Worm (Caenorhabditis elegans) whole organism, L3 larva: ENCODE data around the gene ntl-3.

Source experiments
- aly-2 ChIP-seq: fragments of 150-350 bp; optimal IDR thresholded peaks from 2 replicates; lab custom pipeline; 2014; ENCODE audit warnings: missing biosample characterization, missing genetic modification characterization
- ceh-82 ChIP-seq: fragments of 150-350 bp; optimal IDR thresholded peaks from 2 replicates; lab custom pipeline; 2014; ENCODE audit warnings: missing biosample characterization, missing genetic modification characterization
- daf-12 ChIP-seq: fragments of 150-350 bp; optimal IDR thresholded peaks from 2 replicates; lab custom pipeline; 2014; ENCODE audit warnings: missing biosample characterization, missing genetic modification reagents, missing genetic modification characterization
- fkh-10 ChIP-seq: sonication (generic microtip); optimal IDR thresholded peaks from 2 replicates; lab custom pipeline; 2017; ENCODE audit warnings: missing biosample characterization, missing genetic modification reagents, missing genetic modification characterization
- jun-1 ChIP-seq: fragments of 150-350 bp; optimal IDR thresholded peaks from 2 replicates; lab custom pipeline; 2014; ENCODE audit warnings: missing biosample characterization, missing genetic modification reagents, missing genetic modification characterization
- lsy-12 ChIP-seq: sonication (generic microtip); optimal IDR thresholded peaks from 2 replicates; lab custom pipeline; 2016; ENCODE audit warnings: mild to moderate bottlenecking, missing genetic modification characterization, missing compliant biosample characterization
- mdl-1 ChIP-seq: fragments of 150-350 bp; optimal IDR thresholded peaks from 2 replicates; lab custom pipeline; 2014; ENCODE audit warnings: missing biosample characterization, missing genetic modification characterization
- nhr-11 ChIP-seq: fragments of 150-350 bp; optimal IDR thresholded peaks from 2 replicates; lab custom pipeline; 2014; ENCODE audit warnings: missing biosample characterization, missing genetic modification characterization
- nhr-237 ChIP-seq: fragments of 150-350 bp; optimal IDR thresholded peaks from 2 replicates; lab custom pipeline; 2014; ENCODE audit warnings: missing biosample characterization, missing genetic modification characterization
- pha-4 ChIP-seq: fragments of 150-350 bp; optimal IDR thresholded peaks from 2 replicates; lab custom pipeline; 2014; ENCODE audit warnings: missing biosample characterization, missing genetic modification reagents, missing genetic modification characterization
- unc-62 ChIP-seq: fragments of 150-350 bp; sonication (generic microtip); optimal IDR thresholded peaks from 4 replicates; lab custom pipeline; 2014; ENCODE audit warnings: missing biosample characterization, missing genetic modification reagents, missing genetic modification characterization
- ztf-11 ChIP-seq: fragments of 150-350 bp; optimal IDR thresholded peaks from 2 replicates; lab custom pipeline; 2014; ENCODE audit warnings: missing biosample characterization, missing genetic modification characterization
- ztf-4 ChIP-seq: fragments of 150-350 bp; optimal IDR thresholded peaks from 2 replicates; lab custom pipeline; 2014; ENCODE audit warnings: missing biosample characterization, missing genetic modification characterization

DNA sequence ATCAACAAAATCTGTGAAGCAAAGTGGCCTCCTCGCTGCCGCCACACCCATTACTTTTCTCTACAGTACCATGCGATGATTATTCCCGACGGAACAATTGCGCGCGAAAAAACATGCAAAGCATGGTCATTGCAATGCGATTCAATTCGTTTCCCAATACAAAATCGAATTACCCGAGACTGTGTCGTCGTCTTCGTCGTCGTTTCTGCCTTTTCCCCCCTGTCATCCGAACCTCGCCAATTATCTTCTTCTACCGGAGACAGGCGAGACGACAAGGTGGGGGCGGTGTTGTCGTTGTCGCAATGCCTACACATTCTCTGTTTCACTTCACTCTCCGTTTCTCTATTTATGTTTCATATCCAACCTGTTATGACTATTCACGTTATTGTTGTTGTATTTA is 34.4 kb downstream of the ntl-3 start:
- TF ChIP-seq daf-12 (tag; lab: Kevin White, UChicago) (no peak), nhr-11 (no peak), ztf-4 (tag; lab: Kevin White, UChicago) (no peak), unc-62 (GFP tag; lab: Kevin White, UChicago) (no peak), jun-1 (tag; lab: Kevin White, UChicago) (no peak), aly-2 (no peak), ceh-82 (tag; lab: Kevin White, UChicago) (no peak), fkh-10 (no peak), nhr-237 (tag; lab: Kevin White, UChicago) (no peak), pha-4 (tag; lab: Kevin White, UChicago) (no peak), ztf-11 (tag; lab: Kevin White, UChicago) (no peak), mdl-1 (no peak), lsy-12 (tag; lab: Kevin White, UChicago) (no peak)
